Worm (Caenorhabditis elegans): ENCODE measurements around the gene C09F9.1.
A peak's percentile ranks its signal among the peaks of the same experiment; 100 is the strongest.

Gene C09F9.1

ce11 chrII:14673636-14674035 lies 24.5 kb upstream of the C09F9.1 start:
- peak in 4 of 6 experiments; percentile 6 to 51 (median 46) for TF ChIP-seq elt-3 (tag; optimal IDR thresholded peaks at IDR 0.05)
- no peak for TF ChIP-seq tlp-1 (tag; optimal IDR thresholded peaks at IDR 0.05)
- TF ChIP-seq nhr-85 (tag), result peak; percentile 84
- TF ChIP-seq tbx-2 (tag; optimal IDR thresholded peaks at IDR 0.05), result no peak
- TF ChIP-seq nhr-20 (tag; optimal IDR thresholded peaks at IDR 0.05), result peak; percentile 36
- no peak for TF ChIP-seq nhr-71 (tag; optimal IDR thresholded peaks at IDR 0.05)
- peak; percentile 40 for TF ChIP-seq snu-23 (GFP tag; optimal IDR thresholded peaks at IDR 0.05)
- peak in 1 of 2 experiments; percentile 11 for TF ChIP-seq lin-35 (GFP tag; optimal IDR thresholded peaks at IDR 0.05)
- TF ChIP-seq nhr-77 (tag; optimal IDR thresholded peaks at IDR 0.05), result no peak
- peak; percentile 86 for TF ChIP-seq blmp-1 (tag; optimal IDR thresholded peaks at IDR 0.05)
- TF ChIP-seq lin-14 (GFP tag; optimal IDR thresholded peaks at IDR 0.05), result peak; percentile 77

ce11 chrII:14678157-14678556 lies 20.0 kb upstream of the C09F9.1 start, which contains the start of gene hhat-1:
Gene hhat-1, plus strand, starts transcription at chrII:14678457.
- TF ChIP-seq blmp-1 (tag; optimal IDR thresholded peaks at IDR 0.05) (peak; percentile 71), ztf-4 (tag; optimal IDR thresholded peaks at IDR 0.05) (no peak), nhr-19 (GFP tag; conservative IDR thresholded peaks at IDR 0.05) (no peak), tlp-1 (tag; optimal IDR thresholded peaks at IDR 0.05) (no peak), sptf-1 (tag; optimal IDR thresholded peaks at IDR 0.05) (no peak), pax-3 (tag; optimal IDR thresholded peaks at IDR 0.05) (no peak)

ce11 chrII:14683646-14684045 lies 14.5 kb upstream of the C09F9.1 start:
- TF ChIP-seq fkh-8 (tag; optimal IDR thresholded peaks at IDR 0.05), result no peak
- no peak for TF ChIP-seq fos-1 (tag; optimal IDR thresholded peaks at IDR 0.05)
- no peak for TF ChIP-seq lin-35 (GFP tag; optimal IDR thresholded peaks at IDR 0.05)
- no peak for TF ChIP-seq unc-86 (tag; optimal IDR thresholded peaks at IDR 0.05)
- TF ChIP-seq sup-37 (GFP tag; optimal IDR thresholded peaks at IDR 0.05), result no peak
- no peak for TF ChIP-seq nhr-237 (tag; optimal IDR thresholded peaks at IDR 0.05)
- TF ChIP-seq unc-30 (tag; optimal IDR thresholded peaks at IDR 0.05), result no peak
- no peak for TF ChIP-seq sptf-1 (tag; optimal IDR thresholded peaks at IDR 0.05)
- TF ChIP-seq C34B4.2 (tag; optimal IDR thresholded peaks at IDR 0.05), result no peak
- TF ChIP-seq C04F5.9 (tag; optimal IDR thresholded peaks at IDR 0.05), result no peak
- no peak for TF ChIP-seq hlh-4 (tag; optimal IDR thresholded peaks at IDR 0.05)
- TF ChIP-seq mef-2 (tag; optimal IDR thresholded peaks at IDR 0.05), result no peak
- no peak for TF ChIP-seq ceh-88 (GFP tag; IDR thresholded peaks at IDR 0.05)
- no peak for TF ChIP-seq pag-3 (tag; optimal IDR thresholded peaks at IDR 0.05; ENCODE audit: borderline replicate concordance, insufficient read depth)
- no peak for TF ChIP-seq mab-9 (GFP tag; IDR thresholded peaks at IDR 0.05)
- TF ChIP-seq nhr-20 (tag; optimal IDR thresholded peaks at IDR 0.05), result no peak

ce11 chrII:14684377-14684776 lies 13.8 kb upstream of the C09F9.1 start, which contains the start of gene unc-52:
Gene unc-52, minus strand, starts transcription at chrII:14684456.
- TF ChIP-seq dsc-1 (tag; optimal IDR thresholded peaks at IDR 0.05), result no peak
- TF ChIP-seq tbx-2 (tag; optimal IDR thresholded peaks at IDR 0.05), result peak; percentile 16
- peak; percentile 61 for TF ChIP-seq nhr-77 (tag; optimal IDR thresholded peaks at IDR 0.05)
- TF ChIP-seq fkh-8 (tag; optimal IDR thresholded peaks at IDR 0.05), result no peak
- TF ChIP-seq unc-130 (tag; optimal IDR thresholded peaks at IDR 0.05), result no peak
- TF ChIP-seq ama-1 (optimal IDR thresholded peaks at IDR 0.05), result no peak
- no peak for TF ChIP-seq elt-2 (tag; optimal IDR thresholded peaks at IDR 0.05)
- no peak for TF ChIP-seq irx-1 (tag; optimal IDR thresholded peaks at IDR 0.05)
- TF ChIP-seq hpl-2 (GFP tag; optimal IDR thresholded peaks at IDR 0.05), result no peak

- TF ChIP-seq fos-1 (tag; optimal IDR thresholded peaks at IDR 0.05), result no peak
- TF ChIP-seq unc-30 (tag; optimal IDR thresholded peaks at IDR 0.05), result no peak
- TF ChIP-seq vab-15 (tag; optimal IDR thresholded peaks at IDR 0.05), result no peak
- no peak for TF ChIP-seq lin-14 (GFP tag; optimal IDR thresholded peaks at IDR 0.05)
- no peak for TF ChIP-seq zag-1 (tag; optimal IDR thresholded peaks at IDR 0.05)
- TF ChIP-seq C16A3.4 (tag; optimal IDR thresholded peaks at IDR 0.05), result no peak
- TF ChIP-seq efl-3 (GFP tag; optimal IDR thresholded peaks at IDR 0.05), result no peak
- TF ChIP-seq nhr-47 (tag; optimal IDR thresholded peaks at IDR 0.05), result no peak
- no peak for TF ChIP-seq mep-1 (tag; optimal IDR thresholded peaks at IDR 0.05)
- no peak for TF ChIP-seq egl-13 (tag; optimal IDR thresholded peaks at IDR 0.05)
- no peak for TF ChIP-seq swsn-7 (tag; optimal IDR thresholded peaks at IDR 0.05)
- TF ChIP-seq elt-3 (tag; optimal IDR thresholded peaks at IDR 0.05), result no peak
- TF ChIP-seq irx-1 (tag; optimal IDR thresholded peaks at IDR 0.05), result no peak
- no peak for TF ChIP-seq pax-3 (tag; optimal IDR thresholded peaks at IDR 0.05)
- no peak for TF ChIP-seq lin-13 (GFP tag; optimal IDR thresholded peaks at IDR 0.05)
- TF ChIP-seq ces-1 (GFP tag; optimal IDR thresholded peaks at IDR 0.05), result no peak
These were observed 3.0 kb upstream of the C09F9.1 start, which contains the start of gene K02B7.3 for ce11 chrII:14695201-14695600. Gene K02B7.3, minus strand, starts transcription at chrII:14695301.
